In the genomic region with DNA sequence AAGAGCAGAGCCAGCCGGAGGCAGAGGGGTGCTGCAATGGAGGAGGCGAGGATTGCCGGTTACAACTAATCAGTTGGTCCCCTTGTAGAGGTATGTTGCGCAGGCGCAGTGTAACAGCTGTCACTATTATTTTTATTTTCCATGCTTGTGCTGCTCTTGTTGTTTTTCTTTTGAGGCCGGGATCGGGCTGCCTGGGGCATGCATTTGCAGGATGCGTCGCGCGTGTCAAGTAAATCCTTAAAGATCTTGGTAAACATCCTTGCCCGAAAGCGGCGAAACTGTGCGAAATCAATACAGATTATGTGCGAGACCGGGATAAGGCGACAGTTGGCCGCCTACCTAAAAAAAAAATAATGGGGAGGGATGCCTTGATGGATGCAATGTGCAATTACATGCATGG, we compare ENCODE assay signal across 1 fruit fly cellular context.
TF ChIP-seq lines count a peak whose summit lies in the region.

No protein-coding gene starts in this region.

TF ChIP-seq in whole organism, embryonic, 481 proteins besides CTCF, POLR2A, EP300 and RAD21 (continued from another document):
- no peak for TF ChIP-seq sc (optimal IDR thresholded peaks at IDR 0.05; lab: Kevin White, UChicago)
- TF ChIP-seq sc (GFP tag; optimal IDR thresholded peaks at IDR 0.05; lab: Kevin White, UChicago), result no peak
- no peak for TF ChIP-seq pzg (GFP tag; optimal IDR thresholded peaks at IDR 0.05; lab: Kevin White, UChicago)
- no peak for TF ChIP-seq Aef1 (GFP tag; IDR thresholded peaks at IDR 0.05; lab: Robert Waterston, UW)
- no peak for TF ChIP-seq fru (optimal IDR thresholded peaks at IDR 0.05; lab: Kevin White, UChicago)
- TF ChIP-seq Hr78 (GFP tag; optimal IDR thresholded peaks at IDR 0.05; lab: Kevin White, UChicago), result no peak
- TF ChIP-seq sens (GFP tag; lab: Kevin White, UChicago), result peak; percentile 68
- 0 out of 2 replicates have a peak, but pooled peaks have one; percentile 14 for TF ChIP-seq CG4730 (GFP tag; IDR thresholded peaks at IDR 0.05; lab: Robert Waterston, UW)
- no peak for TF ChIP-seq H15 (GFP tag; IDR thresholded peaks at IDR 0.05; lab: Robert Waterston, UW)
- no peak for TF ChIP-seq CG17829 (tag; optimal IDR thresholded peaks at IDR 0.05; lab: Kevin White, UChicago)
- TF ChIP-seq dmrt99B (tag; optimal IDR thresholded peaks at IDR 0.05; lab: Kevin White, UChicago), result no peak
- no peak for TF ChIP-seq Taf1 (GFP tag; IDR thresholded peaks at IDR 0.05; lab: Robert Waterston, UW)
- peak; percentile 47 for TF ChIP-seq twi (tag; optimal IDR thresholded peaks at IDR 0.05; lab: Kevin White, UChicago)
- TF ChIP-seq Stat92E (GFP tag; optimal IDR thresholded peaks at IDR 0.05; lab: Kevin White, UChicago), result no peak
TF ChIP-seq in whole organism, embryonic: peak in this region for 11.
